Fruit fly (Drosophila melanogaster) whole organism: ENCODE results near the gene CG44954.

Source experiments
- CG8478 ChIP-seq: fragments of >200 bp; optimal IDR thresholded peaks from 2 replicates; lab custom pipeline; 2018; ENCODE audit warnings: inconsistent platforms
- psq ChIP-seq: fragments of >200 bp; optimal IDR thresholded peaks from 2 replicates; lab custom pipeline; 2017
- usp ChIP-seq: fragments of >200 bp; optimal IDR thresholded peaks from 2 replicates; lab custom pipeline; 2017; ENCODE audit warnings: missing biosample characterization, missing genetic modification characterization, mixed read lengths

- TF ChIP-seq usp (GFP tag; lab: Kevin White, UChicago) (no peak), psq (no peak), CG8478 (lab: Kevin White, UChicago) (no peak)
These were observed 21.5 kb upstream of the CG44954 start for dm6 chr3R:30643240-30643639.
